Fruit fly (Drosophila melanogaster) whole organism, embryonic: ENCODE data around the gene pros.

Experiments used
- ATbp ChIP-seq: fragments of 200-800 bp; sonication (Bioruptor generic); optimal IDR thresholded peaks from 2 replicates; lab custom pipeline; 2017; ENCODE audit warnings: missing biosample characterization, mild to moderate bottlenecking, missing genetic modification characterization, missing genetic modification reagents
- CG10209 ChIP-seq: fragments of 200-800 bp; sonication (Bioruptor generic); optimal IDR thresholded peaks from 3 replicates; lab custom pipeline; 2017; ENCODE audit warnings: missing biosample characterization, mild to moderate bottlenecking, missing genetic modification characterization, missing genetic modification reagents
- CG11560 ChIP-seq: fragments of 200-800 bp; sonication (Bioruptor generic); IDR thresholded peaks from 3 replicates; pipeline ENCODE4 v1.3.6; 2022; ENCODE audit warnings: missing biosample characterization, missing genetic modification characterization
- CG12942 ChIP-seq: fragments of 200-800 bp; sonication (Bioruptor generic); optimal IDR thresholded peaks from 3 replicates; lab custom pipeline; 2016; ENCODE audit warnings: missing biosample characterization, missing genetic modification characterization
- CG13424 ChIP-seq: fragments of 200-800 bp; sonication (Bioruptor generic); optimal IDR thresholded peaks from 2 replicates; lab custom pipeline; 2019; ENCODE audit warnings: missing biosample characterization, mild to moderate bottlenecking, missing genetic modification characterization, moderate library complexity
- CG13624 ChIP-seq: fragments of 200-800 bp; sonication (Bioruptor generic); optimal IDR thresholded peaks from 2 replicates; lab custom pipeline; 2016; ENCODE audit warnings: missing biosample characterization, missing genetic modification characterization
- CG14014 ChIP-seq: fragments of 200-800 bp; sonication (Bioruptor generic); IDR thresholded peaks from 2 replicates; pipeline ENCODE4 v1.3.6; 2022; ENCODE audit warnings: missing biosample characterization, missing genetic modification characterization
- CG15601 ChIP-seq: fragments of 200-800 bp; sonication (Bioruptor generic); optimal IDR thresholded peaks from 3 replicates; lab custom pipeline; 2019; ENCODE audit warnings: missing biosample characterization, mild to moderate bottlenecking, missing genetic modification characterization, moderate library complexity
- CG18599 ChIP-seq: fragments of 200-800 bp; sonication (Bioruptor generic); optimal IDR thresholded peaks from 3 replicates; lab custom pipeline; 2017; ENCODE audit warnings: missing biosample characterization, missing genetic modification characterization, mild to moderate bottlenecking, moderate library complexity, missing genetic modification reagents
- CG18619 ChIP-seq: fragments of 200-800 bp; sonication (Bioruptor generic); optimal IDR thresholded peaks from 3 replicates; lab custom pipeline; 2017; ENCODE audit warnings: missing biosample characterization, mild to moderate bottlenecking, missing genetic modification characterization
- CG2116 ChIP-seq: fragments of 200-800 bp; sonication (Bioruptor generic); optimal IDR thresholded peaks from 3 replicates; lab custom pipeline; 2018; ENCODE audit warnings: missing biosample characterization, mild to moderate bottlenecking, missing genetic modification characterization
- CG31365 ChIP-seq: fragments of 200-800 bp; sonication (Bioruptor generic); optimal IDR thresholded peaks from 2 replicates; lab custom pipeline; 2018; ENCODE audit warnings: missing biosample characterization, mild to moderate bottlenecking, missing genetic modification characterization
- CG32532 ChIP-seq: fragments of 200-800 bp; sonication (Bioruptor generic); IDR thresholded peaks from 2 replicates; pipeline ENCODE4 v1.3.6; 2022; ENCODE audit warnings: missing biosample characterization, missing genetic modification characterization
- CG32767 ChIP-seq: fragments of 200-800 bp; sonication (Bioruptor generic); IDR thresholded peaks from 2 replicates; pipeline ENCODE4 v1.3.6; 2022; ENCODE audit warnings: missing biosample characterization, missing genetic modification characterization
- CG34224 ChIP-seq: fragments of 200-800 bp; sonication (Bioruptor generic); IDR thresholded peaks from 3 replicates; pipeline ENCODE4 v1.3.6; 2022; ENCODE audit warnings: missing biosample characterization, missing genetic modification characterization; ENCODE audit not compliant: partially characterized antibody
- CG3838 ChIP-seq: fragments of 200-800 bp; sonication (Bioruptor generic); optimal IDR thresholded peaks from 3 replicates; lab custom pipeline; 2016; ENCODE audit warnings: missing biosample characterization, missing genetic modification characterization
- CG4707 ChIP-seq: fragments of 200-800 bp; sonication (Bioruptor generic); optimal IDR thresholded peaks from 2 replicates; lab custom pipeline; 2018; ENCODE audit warnings: missing biosample characterization, mild to moderate bottlenecking, missing genetic modification characterization, moderate library complexity
- CG4820 ChIP-seq: fragments of 200-800 bp; sonication (Bioruptor generic); optimal IDR thresholded peaks from 3 replicates; lab custom pipeline; 2016; ENCODE audit warnings: missing biosample characterization, missing genetic modification characterization
- CG7556 ChIP-seq: fragments of 200-800 bp; sonication (Bioruptor generic); optimal IDR thresholded peaks from 2 replicates; lab custom pipeline; 2017; ENCODE audit warnings: missing biosample characterization, mild to moderate bottlenecking, missing genetic modification characterization
- CG8281 ChIP-seq: fragments of 200-800 bp; sonication (Bioruptor generic); optimal IDR thresholded peaks from 2 replicates; lab custom pipeline; 2018; ENCODE audit warnings: missing biosample characterization, mild to moderate bottlenecking, missing genetic modification characterization, moderate library complexity
- CG8290 ChIP-seq, 3 experiments: fragments of 200-800 bp; sonication (Bioruptor generic); optimal IDR thresholded peaks; 2 replicates each; lab custom pipeline; 2016 to 2019; ENCODE audit warnings: missing biosample characterization in 3 of 3, missing genetic modification characterization in 3 of 3, mild to moderate bottlenecking in 2 of 3, moderate library complexity in 1 of 3
- CoRest ChIP-seq: fragments of 200-800 bp; sonication (Bioruptor generic); optimal IDR thresholded peaks from 3 replicates; lab custom pipeline; 2018; ENCODE audit warnings: missing biosample characterization, mild to moderate bottlenecking, missing genetic modification characterization, moderate library complexity
- Dfd ChIP-seq, 2 experiments: fragments of >200 bp; optimal IDR thresholded peaks; 2 replicates each; lab custom pipeline; 2017; ENCODE audit warnings: missing biosample characterization in 2 of 2, missing genetic modification characterization in 2 of 2
- Dref ChIP-seq: fragments of 200-800 bp; sonication (Bioruptor generic); IDR thresholded peaks from 2 replicates; pipeline ENCODE4 v1.3.6; 2022; ENCODE audit warnings: missing biosample characterization, missing genetic modification characterization
- E2f2 ChIP-seq: fragments of 200-800 bp; sonication (Bioruptor generic); IDR thresholded peaks from 2 replicates; pipeline ENCODE4 v1.3.6; 2022; ENCODE audit warnings: missing biosample characterization, missing genetic modification characterization
- Eip74EF ChIP-seq, 2 experiments: fragments of 200-800 bp in 1 of 2; fragments of >200 bp in 1 of 2; sonication (Bioruptor generic) in 1 of 2; optimal IDR thresholded peaks; 2 replicates each; lab custom pipeline; 2017 to 2019; ENCODE audit warnings: missing biosample characterization in 2 of 2, missing genetic modification characterization in 2 of 2, mild to moderate bottlenecking in 1 of 2, moderate library complexity in 1 of 2
- Gug ChIP-seq: fragments of 200-800 bp; sonication (Bioruptor generic); IDR thresholded peaks from 4 replicates; pipeline ENCODE4 v1.3.6; 2022; ENCODE audit warnings: missing biosample characterization, missing genetic modification characterization
- Lpt ChIP-seq: fragments of >200 bp; optimal IDR thresholded peaks from 2 replicates; lab custom pipeline; 2018; ENCODE audit warnings: missing biosample characterization, missing genetic modification characterization
- Mes4 ChIP-seq: fragments of 200-800 bp; sonication (Bioruptor generic); optimal IDR thresholded peaks from 2 replicates; lab custom pipeline; 2016; ENCODE audit warnings: missing biosample characterization, missing genetic modification characterization
- Nf-YB ChIP-seq: fragments of 200-800 bp; sonication (Bioruptor generic); optimal IDR thresholded peaks from 3 replicates; lab custom pipeline; 2019; ENCODE audit warnings: missing biosample characterization, mild to moderate bottlenecking, missing genetic modification characterization, moderate library complexity
- Rfx ChIP-seq: fragments of 200-800 bp; sonication (Bioruptor generic); IDR thresholded peaks from 2 replicates; pipeline ENCODE4 v1.3.6; 2022; ENCODE audit warnings: missing biosample characterization, missing genetic modification characterization
- Scr ChIP-seq: fragments of 200-800 bp; sonication (Bioruptor generic); IDR thresholded peaks from 2 replicates; pipeline ENCODE4 v1.3.6; 2022; ENCODE audit warnings: missing biosample characterization, missing genetic modification characterization; ENCODE audit not compliant: partially characterized antibody
- Sry-δ ChIP-seq: fragments of 200-800 bp; sonication (Bioruptor generic); optimal IDR thresholded peaks from 2 replicates; lab custom pipeline; 2016; ENCODE audit warnings: missing biosample characterization, missing genetic modification characterization
- Usf ChIP-seq: fragments of 200-800 bp; sonication (Bioruptor generic); optimal IDR thresholded peaks from 2 replicates; lab custom pipeline; 2017; ENCODE audit warnings: missing genotype, missing biosample characterization, missing genetic modification characterization
- bab2 ChIP-seq: fragments of 200-800 bp; sonication (Bioruptor generic); optimal IDR thresholded peaks from 2 replicates; lab custom pipeline; 2016; ENCODE audit warnings: missing biosample characterization, missing genetic modification characterization
- cato ChIP-seq: fragments of 200-800 bp; sonication (Bioruptor generic); optimal IDR thresholded peaks from 2 replicates; lab custom pipeline; 2016; ENCODE audit warnings: missing biosample characterization, missing genetic modification characterization, borderline replicate concordance
- chm ChIP-seq: fragments of 200-800 bp; sonication (Bioruptor generic); IDR thresholded peaks from 2 replicates; pipeline ENCODE4 v1.3.6; 2022; ENCODE audit warnings: missing biosample characterization, missing genetic modification characterization
- da ChIP-seq: fragments of 200-800 bp; sonication (Bioruptor generic); optimal IDR thresholded peaks from 2 replicates; lab custom pipeline; 2016; ENCODE audit warnings: missing biosample characterization, missing genetic modification characterization
- danr ChIP-seq: fragments of 200-800 bp; sonication (Bioruptor generic); IDR thresholded peaks from 2 replicates; pipeline ENCODE4 v1.3.6; 2022; ENCODE audit warnings: missing biosample characterization, missing genetic modification characterization
- dati ChIP-seq: fragments of 200-800 bp; sonication (Bioruptor generic); IDR thresholded peaks from 2 replicates; pipeline ENCODE4 v1.3.6; 2022; ENCODE audit warnings: missing biosample characterization, missing genetic modification characterization
- gem ChIP-seq: fragments of 200-800 bp; sonication (Bioruptor generic); optimal IDR thresholded peaks from 2 replicates; lab custom pipeline; 2019; ENCODE audit warnings: missing biosample characterization, mild to moderate bottlenecking, missing genetic modification characterization, moderate library complexity
- ham ChIP-seq: fragments of 200-800 bp; sonication (Bioruptor generic); IDR thresholded peaks from 2 replicates; pipeline ENCODE4 v1.3.6; 2022; ENCODE audit warnings: missing biosample characterization, missing genetic modification characterization
- lilli ChIP-seq: fragments of 200-800 bp; sonication (Bioruptor generic); optimal IDR thresholded peaks from 3 replicates; lab custom pipeline; 2016; ENCODE audit warnings: missing biosample characterization, missing genetic modification characterization
- oc ChIP-seq: fragments of 200-800 bp; sonication (Bioruptor generic); optimal IDR thresholded peaks from 2 replicates; lab custom pipeline; 2018; ENCODE audit warnings: missing biosample characterization, mild to moderate bottlenecking, missing genetic modification characterization, moderate library complexity
- pho ChIP-seq: fragments of 200-800 bp; sonication (Bioruptor generic); optimal IDR thresholded peaks from 2 replicates; lab custom pipeline; 2016; ENCODE audit warnings: missing biosample characterization, missing genetic modification characterization
- ranshi ChIP-seq: fragments of 200-800 bp; sonication (Bioruptor generic); IDR thresholded peaks from 2 replicates; pipeline ENCODE4 v1.3.6; 2022; ENCODE audit warnings: missing biosample characterization, missing genetic modification characterization
- repo ChIP-seq: fragments of 200-800 bp; sonication (Bioruptor generic); optimal IDR thresholded peaks from 2 replicates; lab custom pipeline; 2016; ENCODE audit warnings: missing biosample characterization, missing genetic modification characterization
- shn ChIP-seq: fragments of 200-800 bp; sonication (Bioruptor generic); optimal IDR thresholded peaks from 3 replicates; lab custom pipeline; 2016; ENCODE audit warnings: missing biosample characterization, missing genetic modification characterization
- slbo ChIP-seq: fragments of 200-800 bp; sonication (Bioruptor generic); IDR thresholded peaks from 2 replicates; pipeline ENCODE4 v1.3.6; 2022; ENCODE audit warnings: missing biosample characterization, missing genetic modification characterization
- trem ChIP-seq: fragments of 200-800 bp; optimal IDR thresholded peaks from 3 replicates; lab custom pipeline; 2019; ENCODE audit warnings: missing biosample characterization, mild to moderate bottlenecking, missing genetic modification characterization, moderate library complexity
- trh ChIP-seq: fragments of 200-800 bp; sonication (Bioruptor generic); optimal IDR thresholded peaks from 2 replicates; lab custom pipeline; 2016; ENCODE audit warnings: missing biosample characterization, missing genetic modification characterization
- vvl ChIP-seq: fragments of 200-800 bp; sonication (Bioruptor generic); IDR thresholded peaks from 2 replicates; pipeline ENCODE4 v1.3.6; 2022; ENCODE audit warnings: missing biosample characterization, missing genetic modification characterization

The pros gene

dm6 chr3R:11437528-11437927 is 109.2 kb downstream of the pros start, which contains the start of gene CG17230 (continued):
- TF ChIP-seq CG10209 (GFP tag; lab: Kevin White, UChicago) (no peak), trh (GFP tag; lab: Kevin White, UChicago) (no peak), gem (tag; lab: Kevin White, UChicago) (no peak), CoRest (tag; lab: Kevin White, UChicago) (peak; percentile 24), CG31365 (tag; lab: Kevin White, UChicago) (no peak), Eip74EF (GFP tag; optimal IDR thresholded peaks at IDR 0.05; lab: Kevin White, UChicago) (no peak), chm (no peak), CG15601 (tag; lab: Kevin White, UChicago) (no peak), oc (tag; lab: Kevin White, UChicago) (no peak), slbo (GFP tag; lab: Robert Waterston, UW) (peak; percentile 10; the same call in 1 of the 2 replicates), Usf (GFP tag; lab: Kevin White, UChicago) (no peak), cato (no peak), CG14014 (GFP tag; lab: Robert Waterston, UW) (no peak), Dref (GFP tag; lab: Robert Waterston, UW) (peak; percentile 78), CG18599 (GFP tag; lab: Kevin White, UChicago) (no peak), dati (GFP tag; lab: Robert Waterston, UW) (no peak), E2f2 (GFP tag; lab: Robert Waterston, UW) (peak; percentile 49), ranshi (GFP tag; lab: Robert Waterston, UW) (no peak), CG8281 (tag; lab: Kevin White, UChicago) (no peak), CG4820 (GFP tag; lab: Kevin White, UChicago) (no peak), CG3838 (GFP tag; lab: Kevin White, UChicago) (peak; percentile 72), vvl (0 out of 2 replicates have a peak, but pooled peaks have one; percentile 8), Lpt (GFP tag; lab: Kevin White, UChicago) (no peak), pho (GFP tag; lab: Kevin White, UChicago) (no peak), Dfd (GFP tag; optimal IDR thresholded peaks at IDR 0.05; lab: Kevin White, UChicago) (no peak), CG4707 (GFP tag; lab: Kevin White, UChicago) (no peak), CG18619 (GFP tag; lab: Kevin White, UChicago) (no peak), CG32767 (GFP tag; lab: Robert Waterston, UW) (no peak), danr (GFP tag; lab: Robert Waterston, UW) (no peak), shn (GFP tag; lab: Kevin White, UChicago) (no peak), CG13624 (GFP tag; lab: Kevin White, UChicago) (no peak), trem (tag; lab: Kevin White, UChicago) (peak; percentile 38), bab2 (GFP tag; lab: Kevin White, UChicago) (no peak), Mes4 (GFP tag; lab: Kevin White, UChicago) (no peak), CG7556 (GFP tag; lab: Kevin White, UChicago) (no peak), lilli (GFP tag; lab: Kevin White, UChicago) (no peak), CG2116 (peak; percentile 25), repo (no peak), CG34224 (GFP tag; lab: Robert Waterston, UW) (peak; percentile 77), ham (GFP tag; lab: Robert Waterston, UW) (no peak), Scr (peak; percentile 73), CG11560 (tag; lab: Robert Waterston, UW) (no peak), Gug (GFP tag; lab: Robert Waterston, UW) (no peak), CG32532 (no peak), Sry-δ (GFP tag; lab: Kevin White, UChicago) (peak; percentile 82), Rfx (GFP tag; lab: Robert Waterston, UW) (no peak), CG13424 (tag; lab: Kevin White, UChicago) (no peak), CG12942 (GFP tag; lab: Kevin White, UChicago) (no peak), ATbp (GFP tag; lab: Kevin White, UChicago) (no peak), da (GFP tag; lab: Kevin White, UChicago) (no peak), Nf-YB (GFP tag; lab: Kevin White, UChicago) (no peak), CG8290 (GFP tag; optimal IDR thresholded peaks at IDR 0.05; lab: Kevin White, UChicago) (no peak), CG8290 (tag; optimal IDR thresholded peaks at IDR 0.05; lab: Kevin White, UChicago) (no peak)
